Fruit fly (Drosophila melanogaster) whole organism, prepupa: ENCODE results near the gene bnb.

Experiments
- CG10631 ChIP-seq: fragments of 200-800 bp; sonication (Bioruptor generic); optimal IDR thresholded peaks from 2 replicates; lab custom pipeline; 2016; ENCODE audit warnings: missing biosample characterization, missing genetic modification characterization
- CG10669 ChIP-seq: fragments of 200-800 bp; sonication (Bioruptor generic); optimal IDR thresholded peaks from 3 replicates; lab custom pipeline; 2018; ENCODE audit warnings: missing biosample characterization, mild to moderate bottlenecking, missing genetic modification characterization, moderate library complexity
- CG11294 ChIP-seq: fragments of 200-800 bp; sonication (Bioruptor generic); IDR thresholded peaks from 2 replicates; pipeline ENCODE4 v1.3.6; 2022; ENCODE audit warnings: missing biosample characterization, missing genetic modification characterization
- CG11902 ChIP-seq: fragments of 200-800 bp; sonication (Bioruptor generic); optimal IDR thresholded peaks from 3 replicates; lab custom pipeline; 2016; ENCODE audit warnings: missing biosample characterization, missing genetic modification characterization
- CG31627 ChIP-seq: fragments of 200-800 bp; sonication (Bioruptor generic); optimal IDR thresholded peaks from 3 replicates; lab custom pipeline; 2016; ENCODE audit warnings: missing biosample characterization, missing genetic modification characterization
- CG32006 ChIP-seq: fragments of 200-800 bp; sonication (Bioruptor generic); optimal IDR thresholded peaks from 3 replicates; lab custom pipeline; 2017; ENCODE audit warnings: missing biosample characterization, mild to moderate bottlenecking, missing genetic modification characterization
- CG6854 ChIP-seq: fragments of 200-800 bp; sonication (Bioruptor generic); optimal IDR thresholded peaks from 2 replicates; lab custom pipeline; 2017; ENCODE audit warnings: missing biosample characterization, mild to moderate bottlenecking, missing genetic modification characterization
- Ets96B ChIP-seq: fragments of 200-800 bp; optimal IDR thresholded peaks from 2 replicates; lab custom pipeline; 2019; ENCODE audit warnings: missing biosample characterization, mild to moderate bottlenecking, missing genetic modification characterization, moderate library complexity
- Hr38 ChIP-seq: sonication (Bioruptor generic); optimal IDR thresholded peaks from 2 replicates; lab custom pipeline; 2016; ENCODE audit warnings: missing biosample characterization, missing genetic modification characterization
- Lpt ChIP-seq: fragments of 200-800 bp; sonication (Bioruptor generic); optimal IDR thresholded peaks from 3 replicates; lab custom pipeline; 2016; ENCODE audit warnings: missing biosample characterization, missing genetic modification characterization
- OdsH ChIP-seq: fragments of 200-800 bp; sonication (Bioruptor generic); optimal IDR thresholded peaks from 3 replicates; lab custom pipeline; 2016; ENCODE audit warnings: missing biosample characterization, missing genetic modification characterization
- fd85E ChIP-seq: fragments of 200-800 bp; sonication (Bioruptor generic); optimal IDR thresholded peaks from 3 replicates; lab custom pipeline; 2016; ENCODE audit warnings: missing biosample characterization, missing genetic modification characterization
- salr ChIP-seq, 2 experiments: fragments of 200-800 bp; sonication (Bioruptor generic); optimal IDR thresholded peaks; 3 replicates each; lab custom pipeline; 2016 to 2018; ENCODE audit warnings: missing biosample characterization in 2 of 2, missing genetic modification characterization in 2 of 2, mild to moderate bottlenecking in 1 of 2

dm6 chrX:18838929-18839576 is 41.6 kb upstream of the bnb start:
- TF ChIP-seq CG10631 (GFP tag; lab: Kevin White, UChicago) (no peak), Lpt (GFP tag; lab: Kevin White, UChicago) (no peak), CG11294 (GFP tag; lab: Robert Waterston, UW) (no peak), CG10669 (GFP tag; lab: Kevin White, UChicago) (peak; percentile 45), CG32006 (GFP tag; lab: Kevin White, UChicago) (peak; percentile 34), CG6854 (peak; percentile 25), salr (GFP tag; optimal IDR thresholded peaks at IDR 0.05; lab: Kevin White, UChicago) (peak in 1 of 2 experiments; percentile 4), CG31627 (GFP tag; lab: Kevin White, UChicago) (no peak), CG11902 (GFP tag; lab: Kevin White, UChicago) (no peak), Ets96B (no peak), Hr38 (GFP tag; lab: Kevin White, UChicago) (no peak), OdsH (GFP tag; lab: Kevin White, UChicago) (no peak), fd85E (GFP tag; lab: Kevin White, UChicago) (no peak)
